Worm (Caenorhabditis elegans) whole organism, L4 larva: ENCODE data around the gene F19B10.1.
A peak's percentile ranks its signal among the peaks of the same experiment; 100 is the strongest.

ENCODE experiments used
- F10B5.3 ChIP-seq: sonication (generic microtip); optimal IDR thresholded peaks from 2 replicates; lab custom pipeline; 2016; ENCODE audit warnings: mild to moderate bottlenecking, missing genetic modification characterization, missing compliant biosample characterization
- F44E2.7 ChIP-seq: fragments of 200-800 bp; sonication (Bioruptor generic); IDR thresholded peaks from 2 replicates; pipeline ENCODE4 v2.1.2; 2022; ENCODE audit warnings: missing genetic modification characterization, missing compliant biosample characterization
- F49E8.2 ChIP-seq: sonication (generic microtip); optimal IDR thresholded peaks from 2 replicates; lab custom pipeline; 2016; ENCODE audit warnings: missing compliant biosample characterization, mild to moderate bottlenecking, missing genetic modification characterization, borderline replicate concordance
- T20F7.1 ChIP-seq: fragments of 200-800 bp; sonication (Bioruptor generic); optimal IDR thresholded peaks from 2 replicates; lab custom pipeline; 2018; ENCODE audit warnings: mild to moderate bottlenecking, missing genetic modification characterization, missing compliant biosample characterization
- Y105C5A.15 ChIP-seq: fragments of 200-800 bp; sonication (Bioruptor generic); IDR thresholded peaks from 2 replicates; pipeline ENCODE4 v1.3.6; 2022; ENCODE audit warnings: missing genetic modification characterization, missing compliant biosample characterization
- Y48G9A.11 ChIP-seq: fragments of 200-800 bp; sonication (Bioruptor generic); IDR thresholded peaks from 2 replicates; pipeline ENCODE4 v1.3.6; 2022; ENCODE audit warnings: missing genetic modification reagents, missing genetic modification characterization, missing compliant biosample characterization
- Y75B8A.6 ChIP-seq: fragments of 200-800 bp; sonication (Bioruptor generic); IDR thresholded peaks from 2 replicates; pipeline ENCODE4 v1.3.6; 2022; ENCODE audit warnings: missing genetic modification reagents, missing genetic modification characterization, missing compliant biosample characterization
- aha-1 ChIP-seq: fragments of 150-350 bp; peaks from one replicate; lab custom pipeline; 2014; ENCODE audit warnings: missing biosample characterization, missing genetic modification characterization
- attf-4 ChIP-seq: sonication (generic microtip); optimal IDR thresholded peaks from 3 replicates; lab custom pipeline; 2017; ENCODE audit warnings: missing biosample characterization, missing genetic modification characterization
- ceh-62 ChIP-seq: sonication (generic microtip); optimal IDR thresholded peaks from 2 replicates; lab custom pipeline; 2017; ENCODE audit warnings: missing biosample characterization, missing genetic modification characterization
- ces-1 ChIP-seq: fragments of 150-350 bp; sonication (generic microtip); optimal IDR thresholded peaks from 4 replicates; lab custom pipeline; 2014; ENCODE audit warnings: missing biosample characterization, missing genetic modification reagents, missing genetic modification characterization
- ctbp-1 ChIP-seq: fragments of 200-800 bp; sonication (Bioruptor generic); IDR thresholded peaks from 2 replicates; pipeline ENCODE4 v1.3.6; 2022; ENCODE audit warnings: missing genetic modification reagents, missing genetic modification characterization, missing compliant biosample characterization
- daf-12 ChIP-seq: fragments of 150-350 bp; optimal IDR thresholded peaks from 2 replicates; lab custom pipeline; 2014; ENCODE audit warnings: missing biosample characterization, missing genetic modification reagents, missing genetic modification characterization
- daf-16 ChIP-seq, 3 experiments: sonication (generic microtip); optimal IDR thresholded peaks; 2 replicates each; lab custom pipeline; 2016 to 2017; ENCODE audit warnings: missing genetic modification characterization in 3 of 3, missing genetic modification reagents in 3 of 3, mild to moderate bottlenecking in 2 of 3, missing compliant biosample characterization in 2 of 3, missing biosample characterization in 1 of 3, moderate library complexity in 1 of 3
- dpl-1 ChIP-seq: fragments of 150-350 bp; optimal IDR thresholded peaks from 2 replicates; lab custom pipeline; 2014; ENCODE audit warnings: missing biosample characterization, missing genetic modification reagents, missing genetic modification characterization
- fkh-10 ChIP-seq: fragments of 150-350 bp; optimal IDR thresholded peaks from 2 replicates; lab custom pipeline; 2014; ENCODE audit warnings: missing biosample characterization, missing genetic modification reagents, missing genetic modification characterization
- fos-1 ChIP-seq: fragments of 150-350 bp; optimal IDR thresholded peaks from 2 replicates; lab custom pipeline; 2014; ENCODE audit warnings: missing biosample characterization, missing genetic modification characterization
- gei-8 ChIP-seq: fragments of 200-800 bp; sonication (Bioruptor generic); optimal IDR thresholded peaks from 2 replicates; lab custom pipeline; 2018; ENCODE audit warnings: mild to moderate bottlenecking, missing genetic modification characterization, missing compliant biosample characterization
- hif-1 ChIP-seq, 2 experiments: sonication (generic microtip); optimal IDR thresholded peaks; 2 replicates each; lab custom pipeline; 2016 to 2017; ENCODE audit warnings: missing compliant biosample characterization in 2 of 2, missing genetic modification characterization in 2 of 2, missing genetic modification reagents in 2 of 2, missing genotype in 2 of 2, mild to moderate bottlenecking in 1 of 2
- hlh-30 ChIP-seq: sonication (generic microtip); optimal IDR thresholded peaks from 2 replicates; lab custom pipeline; 2017; ENCODE audit warnings: antibody characterized with exemption, mild to moderate bottlenecking, missing genetic modification characterization, missing compliant biosample characterization; ENCODE audit not compliant: insufficient read depth
- lin-1 ChIP-seq: fragments of 200-800 bp; sonication (Bioruptor generic); IDR thresholded peaks from 2 replicates; pipeline ENCODE4 v1.3.6; 2022; ENCODE audit warnings: missing genetic modification reagents, missing genetic modification characterization, missing compliant biosample characterization
- lin-29 ChIP-seq: fragments of 200-800 bp; sonication (Bioruptor generic); IDR thresholded peaks from 2 replicates; pipeline ENCODE4 v1.3.6; 2022; ENCODE audit warnings: missing genetic modification reagents, missing genetic modification characterization, missing compliant biosample characterization
- madf-5 ChIP-seq, 2 experiments: fragments of 200-800 bp; sonication (Bioruptor generic); IDR thresholded peaks; 2 replicates each; pipeline ENCODE4 v1.3.6; 2022; ENCODE audit warnings: missing compliant biosample characterization in 2 of 2, missing genetic modification characterization in 2 of 2
- mdl-1 ChIP-seq, 2 experiments: fragments of 150-350 bp in 1 of 2; sonication (generic microtip) in 1 of 2; optimal IDR thresholded peaks; 2 replicates each; lab custom pipeline; 2014 to 2017; ENCODE audit warnings: missing biosample characterization in 2 of 2, missing genetic modification characterization in 2 of 2
- mdt-29 ChIP-seq: fragments of 200-800 bp; sonication (Bioruptor generic); IDR thresholded peaks from 2 replicates; pipeline ENCODE4 v1.3.6; 2022; ENCODE audit warnings: missing genetic modification reagents, missing genetic modification characterization, missing compliant biosample characterization
- mep-1 ChIP-seq: fragments of 150-350 bp; sonication (generic microtip); optimal IDR thresholded peaks from 3 replicates; lab custom pipeline; 2014; ENCODE audit warnings: missing biosample characterization, missing genetic modification characterization
- mes-2 ChIP-seq: sonication (generic microtip); optimal IDR thresholded peaks from 2 replicates; lab custom pipeline; 2016; ENCODE audit warnings: missing genotype, mild to moderate bottlenecking, missing genetic modification characterization, missing compliant biosample characterization; ENCODE audit not compliant: poor library complexity, severe bottlenecking
- nhr-102 ChIP-seq: sonication (generic microtip); optimal IDR thresholded peaks from 2 replicates; lab custom pipeline; 2016; ENCODE audit warnings: mild to moderate bottlenecking, missing genetic modification characterization, moderate library complexity, missing compliant biosample characterization
- nhr-25 ChIP-seq: sonication (generic microtip); optimal IDR thresholded peaks from 2 replicates; lab custom pipeline; 2017; ENCODE audit warnings: missing genetic modification characterization, mild to moderate bottlenecking, missing compliant biosample characterization, antibody characterized with exemption, moderate library complexity, borderline replicate concordance; ENCODE audit not compliant: insufficient read depth
- nhr-42 ChIP-seq: fragments of 200-800 bp; sonication (Bioruptor generic); IDR thresholded peaks from 2 replicates; pipeline ENCODE4 v1.3.6; 2022; ENCODE audit warnings: missing genetic modification characterization, missing compliant biosample characterization
- nhr-76 ChIP-seq: fragments of 150-350 bp; optimal IDR thresholded peaks from 2 replicates; lab custom pipeline; 2014; ENCODE audit warnings: missing biosample characterization, missing genetic modification characterization
- php-3 ChIP-seq: fragments of 200-800 bp; sonication (Bioruptor generic); IDR thresholded peaks from 2 replicates; pipeline ENCODE4 v1.3.6; 2022; ENCODE audit warnings: missing genetic modification reagents, missing genetic modification characterization, missing compliant biosample characterization
- pqm-1 ChIP-seq: sonication (generic microtip); optimal IDR thresholded peaks from 2 replicates; lab custom pipeline; 2017; ENCODE audit warnings: missing biosample characterization, missing genetic modification characterization
- rbr-2 ChIP-seq: sonication (generic microtip); optimal IDR thresholded peaks from 2 replicates; lab custom pipeline; 2016; ENCODE audit warnings: missing genotype, missing genetic modification characterization, missing compliant biosample characterization
- unc-130 ChIP-seq: sonication (generic microtip); optimal IDR thresholded peaks from 2 replicates; lab custom pipeline; 2016; ENCODE audit warnings: missing genetic modification reagents, missing genetic modification characterization, missing compliant biosample characterization
- unc-39 ChIP-seq: sonication (generic microtip); optimal IDR thresholded peaks from 2 replicates; lab custom pipeline; 2017; ENCODE audit warnings: missing biosample characterization, missing genetic modification characterization
- zag-1 ChIP-seq: fragments of 150-350 bp; optimal IDR thresholded peaks from 2 replicates; lab custom pipeline; 2014; ENCODE audit warnings: missing biosample characterization, missing genetic modification characterization
- zfp-2 ChIP-seq: sonication (generic microtip); optimal IDR thresholded peaks from 2 replicates; lab custom pipeline; 2016; ENCODE audit warnings: mild to moderate bottlenecking, missing genetic modification characterization, missing compliant biosample characterization
- zip-2 ChIP-seq: fragments of 150-350 bp; optimal IDR thresholded peaks from 2 replicates; lab custom pipeline; 2014; ENCODE audit warnings: missing biosample characterization, missing genetic modification characterization
- ztf-7 ChIP-seq: fragments of 150-350 bp; optimal IDR thresholded peaks from 2 replicates; lab custom pipeline; 2014; ENCODE audit warnings: missing biosample characterization, missing genetic modification characterization

The F19B10.1 gene

ce11 chrII:3661932-3662331 lies 21.1 kb upstream of the F19B10.1 start, which contains the start of gene F19B10.13 (continued):
- TF ChIP-seq daf-12 (tag; lab: Kevin White, UChicago), result no peak
- no peak for TF ChIP-seq gei-8 (GFP tag; lab: Kevin White, UChicago)
- TF ChIP-seq pqm-1, result peak; percentile 26
- TF ChIP-seq unc-39, result no peak
- no peak for TF ChIP-seq attf-4
- TF ChIP-seq aha-1 (tag; lab: Kevin White, UChicago), result no peak
- no peak for TF ChIP-seq fos-1 (tag; lab: Kevin White, UChicago)
- no peak for TF ChIP-seq ces-1 (GFP tag; lab: Kevin White, UChicago)
- peak in 1 of 2 experiments; percentile 19 for TF ChIP-seq hif-1 (tag; optimal IDR thresholded peaks at IDR 0.05; lab: Kevin White, UChicago)
- TF ChIP-seq hlh-30, result peak; percentile 38

ce11 chrII:3663796-3664195 lies 19.2 kb upstream of the F19B10.1 start, which contains the start of gene F19B10.6:
F19B10.6 (minus strand) TSS chrII:3663896.
- TF ChIP-seq zag-1 (tag; lab: Kevin White, UChicago) (no peak), madf-5 (GFP tag; IDR thresholded peaks at IDR 0.05; lab: Robert Waterston, UW) (no peak), F49E8.2 (no peak)

- TF ChIP-seq rbr-2 (tag; lab: Kevin White, UChicago) (no peak), mdl-1 (tag; optimal IDR thresholded peaks at IDR 0.05; lab: Kevin White, UChicago) (no peak), ztf-7 (tag; lab: Kevin White, UChicago) (no peak), Y75B8A.6 (GFP tag; lab: Robert Waterston, UW) (no peak), F44E2.7 (GFP tag; lab: Robert Waterston, UW) (no peak), zip-2 (tag; lab: Kevin White, UChicago) (no peak), lin-29 (GFP tag; lab: Robert Waterston, UW) (no peak), ces-1 (GFP tag; lab: Kevin White, UChicago) (no peak), ceh-62 (tag; lab: Kevin White, UChicago) (no peak), ctbp-1 (GFP tag; lab: Robert Waterston, UW) (no peak), F49E8.2 (no peak), mdt-29 (GFP tag; lab: Robert Waterston, UW) (no peak), T20F7.1 (GFP tag; lab: Kevin White, UChicago) (no peak), Y105C5A.15 (no peak), nhr-102 (no peak), daf-16 (GFP tag; optimal IDR thresholded peaks at IDR 0.05; lab: Kevin White, UChicago) (no peak), daf-16 (tag; optimal IDR thresholded peaks at IDR 0.05; lab: Kevin White, UChicago) (no peak), mep-1 (no peak)
Measured at ce11 chrII:3664470-3664869, 18.5 kb upstream of the F19B10.1 start, which contains the start of gene F19B10.3. F19B10.3 (plus strand) TSS chrII:3664770.

DNA sequence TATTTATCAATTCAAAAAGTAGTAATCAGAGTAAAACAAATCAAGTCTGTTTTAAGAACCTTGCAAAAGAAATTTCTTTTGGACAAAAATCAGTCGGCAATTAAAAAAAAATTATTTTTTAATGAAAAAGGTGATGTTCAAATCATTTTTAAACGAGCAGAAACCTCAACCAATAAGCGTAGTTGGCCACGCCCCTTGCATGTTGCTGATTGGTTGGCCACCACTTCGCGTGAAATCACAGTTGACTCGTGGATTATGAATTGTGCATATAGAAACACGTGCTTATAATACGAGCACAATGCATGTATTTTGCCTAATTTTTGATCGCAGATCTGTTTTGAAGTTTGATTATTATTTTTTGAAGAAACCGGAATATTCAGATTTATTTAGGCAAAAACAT lies 17.8 kb upstream of the F19B10.1 start:
- no peak for TF ChIP-seq zfp-2 (tag; lab: Kevin White, UChicago)

DNA sequence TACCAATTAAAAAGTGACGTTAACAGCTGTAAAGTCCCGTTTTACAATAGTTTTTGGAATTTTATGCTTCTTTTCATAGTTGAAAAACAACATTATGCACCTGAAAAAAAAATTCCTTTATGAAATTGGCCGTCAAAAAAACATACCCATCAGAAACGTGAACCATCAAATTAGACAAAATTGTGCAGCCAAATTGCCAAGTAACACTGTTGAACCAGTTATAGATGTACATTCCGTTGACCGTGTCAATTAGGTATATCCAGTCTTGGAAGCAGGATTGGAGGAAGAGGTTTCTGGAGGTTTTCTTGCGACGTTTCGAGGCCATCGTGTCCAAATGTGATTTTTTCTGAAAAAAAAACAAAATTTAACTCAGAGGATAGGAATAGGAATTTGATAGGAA lies 13.7 kb upstream of the F19B10.1 start, which contains the start of gene srx-97:
Gene srx-97, minus strand, starts transcription at position 101 of the 400 bp plus-strand sequence.
- 0 out of 4 replicates have a peak, but pooled peaks of 1 of the 2 experiments have one; percentile 7 for TF ChIP-seq madf-5 (GFP tag; IDR thresholded peaks at IDR 0.05; lab: Robert Waterston, UW)
- no peak for TF ChIP-seq F10B5.3 (tag; lab: Kevin White, UChicago)
- no peak for TF ChIP-seq unc-130 (GFP tag; lab: Kevin White, UChicago)

DNA sequence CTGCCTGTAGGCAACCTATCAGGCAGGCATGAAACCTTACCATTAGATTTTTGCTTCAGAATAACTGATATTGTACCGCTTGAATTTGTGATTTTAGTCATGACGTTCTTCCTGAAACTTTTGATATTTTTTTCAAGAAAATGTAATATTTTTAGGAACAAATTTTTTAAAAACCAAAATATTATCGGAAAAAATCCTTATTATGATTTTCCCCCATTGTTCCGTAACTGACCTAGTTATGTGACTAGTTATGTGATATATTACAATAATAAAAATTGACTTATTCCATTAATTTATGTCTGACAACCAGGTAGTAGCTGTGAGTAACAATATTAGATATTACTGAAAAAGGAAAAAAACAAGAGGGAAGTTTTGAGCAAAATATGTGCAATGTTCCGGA lies 12.0 kb upstream of the F19B10.1 start, which contains the start of gene srx-98:
Gene srx-98, minus strand, starts transcription at position 101 of the 400 bp plus-strand sequence.
- TF ChIP-seq php-3 (GFP tag; lab: Robert Waterston, UW) (no peak), zfp-2 (tag; lab: Kevin White, UChicago) (no peak), dpl-1 (GFP tag; lab: Kevin White, UChicago) (no peak), ceh-62 (tag; lab: Kevin White, UChicago) (no peak), fos-1 (tag; lab: Kevin White, UChicago) (no peak), nhr-25 (no peak), mep-1 (no peak), nhr-42 (GFP tag; lab: Robert Waterston, UW) (no peak), unc-39 (no peak), daf-16 (GFP tag; optimal IDR thresholded peaks at IDR 0.05; lab: Kevin White, UChicago) (no peak), daf-16 (tag; optimal IDR thresholded peaks at IDR 0.05; lab: Kevin White, UChicago) (no peak), nhr-76 (tag; lab: Kevin White, UChicago) (no peak), mes-2 (tag; lab: Kevin White, UChicago) (no peak), lin-1 (no peak), Y48G9A.11 (GFP tag; lab: Robert Waterston, UW) (no peak), gei-8 (GFP tag; lab: Kevin White, UChicago) (no peak), fkh-10 (no peak)
